Worm (Caenorhabditis elegans) whole organism, mixed stage, embryonic: Measurements from ENCODE around the gene jmjd-1.2.

Source experiments
- bed-3 ChIP-seq: fragments of 200-800 bp; sonication (Bioruptor generic); optimal IDR thresholded peaks from 3 replicates; lab custom pipeline; 2018; ENCODE audit warnings: mild to moderate bottlenecking, missing genetic modification characterization, moderate library complexity, missing compliant biosample characterization
- blmp-1 ChIP-seq: fragments of 150-350 bp; optimal IDR thresholded peaks from 2 replicates; lab custom pipeline; 2014; ENCODE audit warnings: missing biosample characterization, missing genetic modification characterization
- ceh-39 ChIP-seq: fragments of 150-350 bp; optimal IDR thresholded peaks from 2 replicates; lab custom pipeline; 2014; ENCODE audit warnings: missing biosample characterization, missing genetic modification characterization
- elt-3 ChIP-seq: fragments of 150-350 bp; optimal IDR thresholded peaks from 2 replicates; lab custom pipeline; 2014; ENCODE audit warnings: missing biosample characterization, missing genetic modification characterization
- flh-1 ChIP-seq: fragments of 200-800 bp; sonication (Bioruptor generic); optimal IDR thresholded peaks from 2 replicates; lab custom pipeline; 2018; ENCODE audit warnings: mild to moderate bottlenecking, missing genetic modification characterization, moderate library complexity, missing compliant biosample characterization
- lin-13 ChIP-seq: fragments of 150-350 bp; optimal IDR thresholded peaks from 2 replicates; lab custom pipeline; 2014; ENCODE audit warnings: missing biosample characterization, missing genetic modification characterization
- nhr-12 ChIP-seq: fragments of 150-350 bp; optimal IDR thresholded peaks from 2 replicates; lab custom pipeline; 2014; ENCODE audit warnings: missing biosample characterization, missing genetic modification characterization
- nhr-76 ChIP-seq: sonication (generic microtip); optimal IDR thresholded peaks from 2 replicates; lab custom pipeline; 2017; ENCODE audit warnings: missing biosample characterization, missing genetic modification characterization
- unc-39 ChIP-seq: fragments of 150-350 bp; optimal IDR thresholded peaks from 2 replicates; lab custom pipeline; 2014; ENCODE audit warnings: missing biosample characterization, missing genetic modification characterization
- unc-62 ChIP-seq: fragments of 150-350 bp; optimal IDR thresholded peaks from 2 replicates; lab custom pipeline; 2014; ENCODE audit warnings: missing biosample characterization, missing genetic modification reagents, missing genetic modification characterization
- ztf-11 ChIP-seq: fragments of 150-350 bp; optimal IDR thresholded peaks from 2 replicates; lab custom pipeline; 2014; ENCODE audit warnings: missing biosample characterization, missing genetic modification characterization

ce11 chrIV:4667383-4667782, 6.6 kb downstream of the jmjd-1.2 start:
- TF ChIP-seq unc-39 (tag; lab: Kevin White, UChicago) (no peak), flh-1 (GFP tag; lab: Kevin White, UChicago) (no peak), nhr-12 (tag; lab: Kevin White, UChicago) (no peak), unc-62 (GFP tag; lab: Kevin White, UChicago) (no peak), lin-13 (tag; lab: Kevin White, UChicago) (no peak), bed-3 (GFP tag; lab: Kevin White, UChicago) (no peak), ztf-11 (tag; lab: Kevin White, UChicago) (no peak), nhr-76 (tag; lab: Kevin White, UChicago) (no peak), ceh-39 (tag; lab: Kevin White, UChicago) (no peak), blmp-1 (tag; lab: Kevin White, UChicago) (no peak), elt-3 (tag; lab: Kevin White, UChicago) (no peak)
